Fruit fly (Drosophila melanogaster): ENCODE results near the gene CG7102.

The CG7102 gene

dm6 chr2L:7926288-7927061 is 39.2 kb upstream of the CG7102 start (continued):
- no peak for TF ChIP-seq dpn (GFP tag; optimal IDR thresholded peaks at IDR 0.05)
- TF ChIP-seq Nf-YA (GFP tag; IDR thresholded peaks at IDR 0.05) = no peak
- no peak for TF ChIP-seq Mad (GFP tag; optimal IDR thresholded peaks at IDR 0.05)
- no peak for TF ChIP-seq CG14860 (GFP tag; IDR thresholded peaks at IDR 0.05; ENCODE audit: partially characterized antibody)
- TF ChIP-seq CG12071 (GFP tag; optimal IDR thresholded peaks at IDR 0.05) = no peak
- TF ChIP-seq eyg (GFP tag; optimal IDR thresholded peaks at IDR 0.05) = no peak
- TF ChIP-seq CG4707 (GFP tag; optimal IDR thresholded peaks at IDR 0.05) = no peak
- peak; percentile 60 for TF ChIP-seq CG34376 (GFP tag; optimal IDR thresholded peaks at IDR 0.05)
- TF ChIP-seq CG4328 (GFP tag; optimal IDR thresholded peaks at IDR 0.05) = no peak
- TF ChIP-seq ewg (GFP tag; optimal IDR thresholded peaks at IDR 0.05) = no peak
- TF ChIP-seq Gsc (GFP tag; IDR thresholded peaks at IDR 0.05) = no peak
- TF ChIP-seq lbe (GFP tag; optimal IDR thresholded peaks at IDR 0.05) = peak; percentile 33
- TF ChIP-seq fru (optimal IDR thresholded peaks at IDR 0.05) = no peak
- TF ChIP-seq chif (GFP tag; optimal IDR thresholded peaks at IDR 0.05) = no peak
- TF ChIP-seq CG31365 (tag; optimal IDR thresholded peaks at IDR 0.05) = no peak
- no peak for TF ChIP-seq abd-A (tag; optimal IDR thresholded peaks at IDR 0.05)
- TF ChIP-seq CG3847 (GFP tag; IDR thresholded peaks at IDR 0.05) = 0 out of 2 replicates have a peak, but pooled peaks have one; percentile 7
- no peak for TF ChIP-seq CG13894 (tag; optimal IDR thresholded peaks at IDR 0.05)
- no peak for TF ChIP-seq ci (GFP tag; IDR thresholded peaks at IDR 0.05)
- no peak for TF ChIP-seq CG34224 (GFP tag; IDR thresholded peaks at IDR 0.05; ENCODE audit: partially characterized antibody)
- TF ChIP-seq Dad (GFP tag; optimal IDR thresholded peaks at IDR 0.05) = no peak
- TF ChIP-seq dmrt99B (tag; optimal IDR thresholded peaks at IDR 0.05) = peak; percentile 1
- no peak for TF ChIP-seq YL-1 (GFP tag; optimal IDR thresholded peaks at IDR 0.05)
- no peak for TF ChIP-seq amos (GFP tag; IDR thresholded peaks at IDR 0.05; ENCODE audit: partially characterized antibody)
- TF ChIP-seq B-H2 (GFP tag; optimal IDR thresholded peaks at IDR 0.05) = no peak
- TF ChIP-seq CG12236 (GFP tag; optimal IDR thresholded peaks at IDR 0.05) = no peak
- 0 out of 2 replicates have a peak, but pooled peaks have one; percentile 9 for TF ChIP-seq E2f2 (GFP tag; IDR thresholded peaks at IDR 0.05)
- TF ChIP-seq sna (GFP tag; IDR thresholded peaks at IDR 0.05; ENCODE audit: partially characterized antibody) = no peak
- peak; percentile 16 for TF ChIP-seq sd (tag; optimal IDR thresholded peaks at IDR 0.05)
- no peak for TF ChIP-seq CG6254 (GFP tag; optimal IDR thresholded peaks at IDR 0.05)
- no peak for TF ChIP-seq so (GFP tag; IDR thresholded peaks at IDR 0.05)
- TF ChIP-seq sisA (GFP tag; IDR thresholded peaks at IDR 0.05) = no peak
- TF ChIP-seq CG11398 (GFP tag; optimal IDR thresholded peaks at IDR 0.05) = no peak
- TF ChIP-seq sc (optimal IDR thresholded peaks at IDR 0.05) = no peak
- TF ChIP-seq sc (GFP tag; optimal IDR thresholded peaks at IDR 0.05) = no peak
- no peak for TF ChIP-seq tup (GFP tag; optimal IDR thresholded peaks at IDR 0.05)
- no peak for TF ChIP-seq vvl (GFP tag; IDR thresholded peaks at IDR 0.05)
- TF ChIP-seq CkIIα-i1 (GFP tag; IDR thresholded peaks at IDR 0.05) = no peak
- peak; percentile 87 for TF ChIP-seq Vsx1 (GFP tag; optimal IDR thresholded peaks at IDR 0.05)
- no peak for TF ChIP-seq CG31224 (GFP tag; IDR thresholded peaks at IDR 0.05)
- no peak for TF ChIP-seq Myb (GFP tag; optimal IDR thresholded peaks at IDR 0.05)
- TF ChIP-seq slbo (GFP tag; IDR thresholded peaks at IDR 0.05) = peak; percentile 39; the same call in 1 of the 2 replicates
- TF ChIP-seq sens (GFP tag) = peak; percentile 64
- TF ChIP-seq pfk (GFP tag; optimal IDR thresholded peaks at IDR 0.05) = no peak
- TF ChIP-seq hkb (optimal IDR thresholded peaks at IDR 0.05) = no peak
- TF ChIP-seq hkb (GFP tag; IDR thresholded peaks at IDR 0.05) = no peak
- peak in 1 of 2 experiments; percentile 52 for TF ChIP-seq Trl (optimal IDR thresholded peaks at IDR 0.05)
- TF ChIP-seq Trl (GFP tag; optimal IDR thresholded peaks at IDR 0.05) = no peak
- no peak for TF ChIP-seq CG12219 (GFP tag; optimal IDR thresholded peaks at IDR 0.05)
- no peak for TF ChIP-seq CG9876 (GFP tag; optimal IDR thresholded peaks at IDR 0.05)
- TF ChIP-seq CG4730 (GFP tag; IDR thresholded peaks at IDR 0.05) = no peak
